Fruit fly (Drosophila melanogaster) whole organism, embryonic: ENCODE results near the gene faf.
A peak's percentile ranks its signal among the peaks of the same experiment; 100 is the strongest.

Source experiments
- B-H1 ChIP-seq: fragments of 200-800 bp; sonication (Bioruptor generic); IDR thresholded peaks from 3 replicates; pipeline ENCODE4 v1.3.6; 2022; ENCODE audit warnings: missing biosample characterization, missing genetic modification characterization
- CG1024 ChIP-seq: fragments of 200-800 bp; sonication (Bioruptor generic); IDR thresholded peaks from 2 replicates; pipeline ENCODE4 v1.3.6; 2022; ENCODE audit warnings: missing biosample characterization, missing genetic modification characterization
- CG12299 ChIP-seq: fragments of 200-800 bp; sonication (Bioruptor generic); optimal IDR thresholded peaks from 2 replicates; lab custom pipeline; 2018; ENCODE audit warnings: missing biosample characterization, mild to moderate bottlenecking, missing genetic modification characterization
- CG12391 ChIP-seq: fragments of 200-800 bp; sonication (Bioruptor generic); optimal IDR thresholded peaks from 3 replicates; lab custom pipeline; 2018; ENCODE audit warnings: missing biosample characterization, mild to moderate bottlenecking, missing genetic modification characterization, moderate library complexity
- CG12744 ChIP-seq: fragments of 200-800 bp; sonication (Bioruptor generic); optimal IDR thresholded peaks from 2 replicates; lab custom pipeline; 2016; ENCODE audit warnings: missing biosample characterization, missing genetic modification characterization
- CG13624 ChIP-seq: fragments of 200-800 bp; sonication (Bioruptor generic); optimal IDR thresholded peaks from 2 replicates; lab custom pipeline; 2016; ENCODE audit warnings: missing biosample characterization, missing genetic modification characterization
- CG1529 ChIP-seq: fragments of 200-800 bp; sonication (Bioruptor generic); optimal IDR thresholded peaks from 3 replicates; lab custom pipeline; 2018; ENCODE audit warnings: missing biosample characterization, missing genetic modification characterization
- CG15601 ChIP-seq: fragments of 200-800 bp; sonication (Bioruptor generic); optimal IDR thresholded peaks from 3 replicates; lab custom pipeline; 2019; ENCODE audit warnings: missing biosample characterization, mild to moderate bottlenecking, missing genetic modification characterization, moderate library complexity
- CG17186 ChIP-seq: fragments of 200-800 bp; sonication (Bioruptor generic); optimal IDR thresholded peaks from 3 replicates; lab custom pipeline; 2017; ENCODE audit warnings: missing biosample characterization, missing genetic modification reagents, missing genetic modification characterization
- CG17612 ChIP-seq: fragments of 200-800 bp; sonication (Bioruptor generic); IDR thresholded peaks from 2 replicates; pipeline ENCODE4 v1.3.6; 2022; ENCODE audit warnings: missing biosample characterization, missing genetic modification characterization
- CG2116 ChIP-seq: fragments of 200-800 bp; sonication (Bioruptor generic); optimal IDR thresholded peaks from 3 replicates; lab custom pipeline; 2018; ENCODE audit warnings: missing biosample characterization, mild to moderate bottlenecking, missing genetic modification characterization
- CG2120 ChIP-seq: fragments of 200-800 bp; sonication (Bioruptor generic); optimal IDR thresholded peaks from 3 replicates; lab custom pipeline; 2016; ENCODE audit warnings: missing biosample characterization, missing genetic modification characterization
- CG2129 ChIP-seq: fragments of 200-800 bp; sonication (Bioruptor generic); IDR thresholded peaks from 2 replicates; pipeline ENCODE4 v1.3.6; 2022; ENCODE audit warnings: missing biosample characterization, missing genetic modification characterization; ENCODE audit not compliant: partially characterized antibody
- CG6791 ChIP-seq: fragments of 200-800 bp; sonication (Bioruptor generic); IDR thresholded peaks from 3 replicates; pipeline ENCODE4 v1.3.6; 2022; ENCODE audit warnings: missing biosample characterization, missing genetic modification characterization; ENCODE audit not compliant: partially characterized antibody
- CG8290 ChIP-seq, 3 experiments: fragments of 200-800 bp; sonication (Bioruptor generic); optimal IDR thresholded peaks; 2 replicates each; lab custom pipeline; 2016 to 2019; ENCODE audit warnings: missing biosample characterization in 3 of 3, missing genetic modification characterization in 3 of 3, mild to moderate bottlenecking in 2 of 3, moderate library complexity in 1 of 3
- CG8388 ChIP-seq: fragments of 200-800 bp; sonication (Bioruptor generic); optimal IDR thresholded peaks from 2 replicates; lab custom pipeline; 2019; ENCODE audit warnings: missing biosample characterization, mild to moderate bottlenecking, missing genetic modification characterization, moderate library complexity
- CG9932 ChIP-seq: fragments of 200-800 bp; sonication (Bioruptor generic); IDR thresholded peaks from 2 replicates; pipeline ENCODE4 v1.3.6; 2022; ENCODE audit warnings: missing biosample characterization, missing genetic modification characterization
- Dek ChIP-seq: fragments of 200-800 bp; sonication (Bioruptor generic); optimal IDR thresholded peaks from 3 replicates; lab custom pipeline; 2019; ENCODE audit warnings: missing biosample characterization, mild to moderate bottlenecking, missing genetic modification characterization, moderate library complexity
- Fer3 ChIP-seq: fragments of 200-800 bp; sonication (Bioruptor generic); optimal IDR thresholded peaks from 2 replicates; lab custom pipeline; 2018; ENCODE audit warnings: missing biosample characterization, mild to moderate bottlenecking, missing genetic modification characterization, moderate library complexity
- Lhr ChIP-seq: fragments of 200-800 bp; sonication (Bioruptor generic); optimal IDR thresholded peaks from 3 replicates; lab custom pipeline; 2017; ENCODE audit warnings: mild to moderate bottlenecking, missing biosample characterization, missing genetic modification reagents, missing genetic modification characterization
- MBD-R2 ChIP-seq: fragments of 200-800 bp; sonication (Bioruptor generic); IDR thresholded peaks from 2 replicates; pipeline ENCODE4 v1.3.6; 2022; ENCODE audit warnings: missing biosample characterization, missing genetic modification characterization
- MTF-1 ChIP-seq: fragments of 200-800 bp; sonication (Bioruptor generic); optimal IDR thresholded peaks from 2 replicates; lab custom pipeline; 2018; ENCODE audit warnings: missing biosample characterization, mild to moderate bottlenecking, missing genetic modification characterization, borderline replicate concordance
- Max ChIP-seq: fragments of 200-800 bp; sonication (Bioruptor generic); optimal IDR thresholded peaks from 2 replicates; lab custom pipeline; 2016; ENCODE audit warnings: missing biosample characterization, mild to moderate bottlenecking, missing genetic modification characterization
- Opbp ChIP-seq: fragments of 200-800 bp; sonication (Bioruptor generic); IDR thresholded peaks from 3 replicates; pipeline ENCODE4 v1.3.6; 2022; ENCODE audit warnings: missing biosample characterization, missing genetic modification characterization; ENCODE audit not compliant: partially characterized antibody
- Optix ChIP-seq: fragments of 200-800 bp; sonication (Bioruptor generic); IDR thresholded peaks from 3 replicates; pipeline ENCODE4 v1.3.6; 2022; ENCODE audit warnings: missing biosample characterization, missing genetic modification characterization
- Pdp1 ChIP-seq, 2 experiments: fragments of 200-800 bp; sonication (Bioruptor generic); optimal IDR thresholded peaks; 3 replicates each; lab custom pipeline; 2016; ENCODE audit warnings: missing biosample characterization in 2 of 2, missing genetic modification characterization in 2 of 2, mild to moderate bottlenecking in 1 of 2, moderate library complexity in 1 of 2
- Sin3A ChIP-seq: fragments of >200 bp; optimal IDR thresholded peaks from 2 replicates; lab custom pipeline; 2018
- Six4 ChIP-seq: fragments of 200-800 bp; sonication (Bioruptor generic); optimal IDR thresholded peaks from 2 replicates; lab custom pipeline; 2016; ENCODE audit warnings: missing biosample characterization, missing genetic modification characterization
- Xbp1 ChIP-seq: fragments of 200-800 bp; sonication (Bioruptor generic); optimal IDR thresholded peaks from 3 replicates; lab custom pipeline; 2016; ENCODE audit warnings: missing biosample characterization, mild to moderate bottlenecking, missing genetic modification characterization
- ato ChIP-seq: fragments of 200-800 bp; sonication (Bioruptor generic); IDR thresholded peaks from 2 replicates; pipeline ENCODE4 v1.3.6; 2022; ENCODE audit warnings: missing biosample characterization, missing genetic modification characterization; ENCODE audit not compliant: partially characterized antibody
- cas ChIP-seq: fragments of 200-800 bp; sonication (Bioruptor generic); IDR thresholded peaks from 2 replicates; pipeline ENCODE4 v1.3.6; 2022; ENCODE audit warnings: missing biosample characterization, missing genetic modification characterization
- chinmo ChIP-seq: fragments of 200-800 bp; sonication (Bioruptor generic); IDR thresholded peaks from 4 replicates; pipeline ENCODE4 v1.3.6; 2022; ENCODE audit warnings: missing biosample characterization, missing genetic modification characterization; ENCODE audit not compliant: partially characterized antibody
- dpn ChIP-seq, 2 experiments: fragments of 200-800 bp; sonication (Bioruptor generic); optimal IDR thresholded peaks; 3 replicates each; lab custom pipeline; 2016; ENCODE audit warnings: missing biosample characterization in 2 of 2, missing genetic modification characterization in 2 of 2
- fd64A ChIP-seq: fragments of 200-800 bp; sonication (Bioruptor generic); optimal IDR thresholded peaks from 3 replicates; lab custom pipeline; 2018; ENCODE audit warnings: missing biosample characterization, mild to moderate bottlenecking, missing genetic modification characterization
- gce ChIP-seq: fragments of 200-800 bp; sonication (Bioruptor generic); IDR thresholded peaks from 3 replicates; pipeline ENCODE4 v1.3.6; 2022; ENCODE audit warnings: missing biosample characterization, missing genetic modification characterization
- grau ChIP-seq: fragments of 200-800 bp; optimal IDR thresholded peaks from 3 replicates; lab custom pipeline; 2019; ENCODE audit warnings: missing biosample characterization, mild to moderate bottlenecking, missing genetic modification characterization, moderate library complexity
- hb ChIP-seq: fragments of 200-800 bp; sonication (Bioruptor generic); IDR thresholded peaks from 3 replicates; pipeline ENCODE4 v1.3.6; 2022; ENCODE audit warnings: missing biosample characterization, missing genetic modification characterization; ENCODE audit not compliant: partially characterized antibody
- inv ChIP-seq: fragments of 200-800 bp; sonication (Bioruptor generic); IDR thresholded peaks from 2 replicates; pipeline ENCODE4 v1.3.6; 2022; ENCODE audit warnings: missing biosample characterization, missing genetic modification characterization; ENCODE audit not compliant: partially characterized antibody
- lbe ChIP-seq: fragments of 200-800 bp; sonication (Bioruptor generic); optimal IDR thresholded peaks from 2 replicates; lab custom pipeline; 2016; ENCODE audit warnings: missing biosample characterization, mild to moderate bottlenecking, missing genetic modification characterization
- mam ChIP-seq: fragments of 200-800 bp; sonication (Bioruptor generic); optimal IDR thresholded peaks from 3 replicates; lab custom pipeline; 2016; ENCODE audit warnings: missing biosample characterization, missing genetic modification characterization
- pum ChIP-seq: fragments of 200-800 bp; sonication (Bioruptor generic); optimal IDR thresholded peaks from 2 replicates; lab custom pipeline; 2016; ENCODE audit warnings: missing biosample characterization, missing genetic modification characterization
- row ChIP-seq: fragments of 200-800 bp; sonication (Bioruptor generic); IDR thresholded peaks from 3 replicates; pipeline ENCODE4 v1.3.6; 2022; ENCODE audit warnings: missing biosample characterization, missing genetic modification characterization
- stwl ChIP-seq: fragments of 200-800 bp; sonication (Bioruptor generic); optimal IDR thresholded peaks from 3 replicates; lab custom pipeline; 2018; ENCODE audit warnings: missing biosample characterization, mild to moderate bottlenecking, missing genetic modification characterization, moderate library complexity
- tin ChIP-seq: fragments of 200-800 bp; sonication (Bioruptor generic); optimal IDR thresholded peaks from 3 replicates; lab custom pipeline; 2016; ENCODE audit warnings: missing biosample characterization, missing genetic modification characterization
- trem ChIP-seq: fragments of 200-800 bp; optimal IDR thresholded peaks from 3 replicates; lab custom pipeline; 2019; ENCODE audit warnings: missing biosample characterization, mild to moderate bottlenecking, missing genetic modification characterization, moderate library complexity
- ttk ChIP-seq: fragments of 200-800 bp; sonication (Bioruptor generic); IDR thresholded peaks from 2 replicates; pipeline ENCODE4 v2.1.2; 2022; ENCODE audit warnings: missing biosample characterization, missing genetic modification characterization
- zen2 ChIP-seq: fragments of 200-800 bp; sonication (Bioruptor generic); IDR thresholded peaks from 3 replicates; pipeline ENCODE4 v1.3.6; 2022; ENCODE audit warnings: missing biosample characterization, missing genetic modification characterization; ENCODE audit not compliant: partially characterized antibody
- zfh1 ChIP-seq: fragments of 200-800 bp; sonication (Bioruptor generic); IDR thresholded peaks from 3 replicates; pipeline ENCODE4 v1.3.6; 2022; ENCODE audit warnings: missing biosample characterization, missing genetic modification characterization

The faf gene

DNA sequence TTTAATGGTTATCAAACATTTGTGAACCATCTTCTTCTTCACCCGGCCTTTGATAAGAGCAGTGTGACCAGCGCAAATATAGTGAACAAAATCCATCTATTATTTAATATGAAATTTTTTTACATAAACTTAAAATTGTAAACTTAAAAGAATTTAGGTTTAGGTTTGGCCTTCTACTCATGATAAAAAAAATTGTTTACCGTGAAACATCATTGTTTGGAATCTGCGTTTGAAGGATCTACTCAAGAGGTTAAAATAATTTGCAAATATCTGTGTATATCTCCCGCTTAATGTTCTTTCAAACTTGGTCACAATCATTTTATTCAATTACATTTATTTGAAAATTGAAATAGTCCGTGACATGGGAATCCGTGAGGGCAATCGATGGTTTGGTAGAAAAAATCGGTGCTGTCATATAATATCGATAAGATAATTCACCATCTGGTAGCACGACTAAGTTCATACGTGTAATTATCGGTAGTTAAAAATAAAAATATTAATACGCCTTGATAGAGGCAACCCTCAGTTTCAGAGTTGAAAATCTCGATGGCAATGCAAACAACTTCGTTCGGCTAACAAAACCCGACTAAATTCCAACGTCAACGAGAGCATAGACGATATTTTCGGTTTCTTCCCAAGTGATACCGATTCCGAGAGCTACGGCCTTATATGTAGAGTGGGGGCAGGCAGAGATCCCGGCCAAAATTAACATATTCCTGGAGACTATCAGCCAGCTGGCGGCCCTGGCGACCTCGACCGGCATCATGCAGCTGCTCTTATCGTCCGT, 4.8 kb upstream of the faf start, which contains the start of the genes betaGlu and sip3 (continued):
- TF ChIP-seq CG17612 (no peak), Max (GFP tag; lab: Kevin White, UChicago) (peak; percentile 35), CG12299 (tag; lab: Kevin White, UChicago) (peak; percentile 23), CG9932 (GFP tag; lab: Robert Waterston, UW) (peak; percentile 48; the same call in 1 of the 2 replicates), MBD-R2 (peak; percentile 32), CG12744 (peak; percentile 27), Dek (tag; lab: Kevin White, UChicago) (peak; percentile 27), CG15601 (tag; lab: Kevin White, UChicago) (peak; percentile 42), CG12391 (peak; percentile 65), CG2120 (GFP tag; lab: Kevin White, UChicago) (peak; percentile 39), CG2129 (GFP tag; lab: Robert Waterston, UW) (peak; percentile 62), CG1024 (GFP tag; lab: Robert Waterston, UW) (no peak), B-H1 (GFP tag; lab: Robert Waterston, UW) (no peak), CG6791 (peak; percentile 90), tin (GFP tag; lab: Kevin White, UChicago) (no peak), inv (GFP tag; lab: Robert Waterston, UW) (peak; percentile 94), Xbp1 (GFP tag; lab: Kevin White, UChicago) (peak; percentile 52), cas (GFP tag; lab: Robert Waterston, UW) (no peak), CG8388 (GFP tag; lab: Kevin White, UChicago) (peak; percentile 3), row (GFP tag; lab: Robert Waterston, UW) (peak; percentile 51), ato (peak; percentile 91), ttk (no peak), CG17186 (GFP tag; lab: Kevin White, UChicago) (peak; percentile 55), Sin3A (lab: Kevin White, UChicago) (peak; percentile 27), Pdp1 (GFP tag; optimal IDR thresholded peaks at IDR 0.05; lab: Kevin White, UChicago) (peak in 1 of 2 experiments; percentile 80), Opbp (GFP tag; lab: Robert Waterston, UW) (peak; percentile 92), gce (GFP tag; lab: Robert Waterston, UW) (no peak), pum (GFP tag; lab: Kevin White, UChicago) (no peak), Six4 (GFP tag; lab: Kevin White, UChicago) (peak; percentile 6), lbe (GFP tag; lab: Kevin White, UChicago) (peak; percentile 59), trem (tag; lab: Kevin White, UChicago) (peak; percentile 74), Lhr (GFP tag; lab: Kevin White, UChicago) (no peak), stwl (tag; lab: Kevin White, UChicago) (peak; percentile 49), chinmo (peak; percentile 65; the same call in 1 of the 4 replicates), grau (peak; percentile 25), Fer3 (no peak), mam (GFP tag; lab: Kevin White, UChicago) (peak; percentile 15), Optix (GFP tag; lab: Robert Waterston, UW) (no peak), hb (GFP tag; lab: Robert Waterston, UW) (peak; percentile 90), MTF-1 (GFP tag; lab: Kevin White, UChicago) (no peak), zen2 (GFP tag; lab: Robert Waterston, UW) (peak; percentile 86), dpn (GFP tag; optimal IDR thresholded peaks at IDR 0.05; lab: Kevin White, UChicago) (peak; percentile 2 to 21), zfh1 (no peak), CG13624 (GFP tag; lab: Kevin White, UChicago) (peak; percentile 3), CG1529 (GFP tag; lab: Kevin White, UChicago) (no peak), CG8290 (GFP tag; optimal IDR thresholded peaks at IDR 0.05; lab: Kevin White, UChicago) (peak; percentile 41), CG8290 (tag; optimal IDR thresholded peaks at IDR 0.05; lab: Kevin White, UChicago) (no peak), CG2116 (GFP tag; lab: Kevin White, UChicago) (peak; percentile 89), fd64A (GFP tag; lab: Kevin White, UChicago) (no peak)
